Worm (Caenorhabditis elegans) whole organism, mixed stage, embryonic: ENCODE measurements around the gene ssna-1.

Source experiments
- ces-1 ChIP-seq: fragments of 150-350 bp; optimal IDR thresholded peaks from 2 replicates; lab custom pipeline; 2014; ENCODE audit warnings: missing biosample characterization, missing genetic modification reagents, missing genetic modification characterization
- elt-1 ChIP-seq: sonication (generic microtip); optimal IDR thresholded peaks from 2 replicates; lab custom pipeline; 2017; ENCODE audit warnings: missing genetic modification characterization, mild to moderate bottlenecking, missing compliant biosample characterization, antibody characterized with exemption, moderate library complexity, borderline replicate concordance; ENCODE audit not compliant: insufficient read depth
- ham-2 ChIP-seq: fragments of 200-800 bp; sonication (Bioruptor generic); optimal IDR thresholded peaks from 2 replicates; lab custom pipeline; 2018; ENCODE audit warnings: mild to moderate bottlenecking, missing genetic modification characterization, missing compliant biosample characterization
- mab-5 ChIP-seq: fragments of 150-350 bp; optimal IDR thresholded peaks from 2 replicates; lab custom pipeline; 2014; ENCODE audit warnings: missing biosample characterization, missing genetic modification characterization
- nhr-237 ChIP-seq: fragments of 150-350 bp; optimal IDR thresholded peaks from 2 replicates; lab custom pipeline; 2014; ENCODE audit warnings: missing biosample characterization, missing genetic modification characterization
- nhr-28 ChIP-seq: fragments of 150-350 bp; optimal IDR thresholded peaks from 2 replicates; lab custom pipeline; 2014; ENCODE audit warnings: missing biosample characterization, missing genetic modification characterization
- pha-4 ChIP-seq: fragments of 150-350 bp; optimal IDR thresholded peaks from 2 replicates; lab custom pipeline; 2018; ENCODE audit warnings: missing biosample characterization, missing genetic modification reagents, missing genetic modification characterization
- sem-2 ChIP-seq: fragments of 200-800 bp; sonication (Bioruptor generic); optimal IDR thresholded peaks from 2 replicates; lab custom pipeline; 2018; ENCODE audit warnings: mild to moderate bottlenecking, missing genetic modification characterization, missing compliant biosample characterization
- snpc-4 ChIP-seq: fragments of 150-350 bp; optimal IDR thresholded peaks from 2 replicates; lab custom pipeline; 2014; ENCODE audit warnings: missing biosample characterization, missing genetic modification characterization
- unc-120 ChIP-seq: sonication (generic microtip); optimal IDR thresholded peaks from 2 replicates; lab custom pipeline; 2017; ENCODE audit warnings: missing genetic modification characterization, missing compliant biosample characterization; ENCODE audit not compliant: poor library complexity, severe bottlenecking
- unc-39 ChIP-seq: fragments of 150-350 bp; optimal IDR thresholded peaks from 2 replicates; lab custom pipeline; 2014; ENCODE audit warnings: missing biosample characterization, missing genetic modification characterization
- unc-62 ChIP-seq: fragments of 150-350 bp; optimal IDR thresholded peaks from 2 replicates; lab custom pipeline; 2014; ENCODE audit warnings: missing biosample characterization, missing genetic modification reagents, missing genetic modification characterization
- ztf-11 ChIP-seq: fragments of 150-350 bp; optimal IDR thresholded peaks from 2 replicates; lab custom pipeline; 2014; ENCODE audit warnings: missing biosample characterization, missing genetic modification characterization

DNA sequence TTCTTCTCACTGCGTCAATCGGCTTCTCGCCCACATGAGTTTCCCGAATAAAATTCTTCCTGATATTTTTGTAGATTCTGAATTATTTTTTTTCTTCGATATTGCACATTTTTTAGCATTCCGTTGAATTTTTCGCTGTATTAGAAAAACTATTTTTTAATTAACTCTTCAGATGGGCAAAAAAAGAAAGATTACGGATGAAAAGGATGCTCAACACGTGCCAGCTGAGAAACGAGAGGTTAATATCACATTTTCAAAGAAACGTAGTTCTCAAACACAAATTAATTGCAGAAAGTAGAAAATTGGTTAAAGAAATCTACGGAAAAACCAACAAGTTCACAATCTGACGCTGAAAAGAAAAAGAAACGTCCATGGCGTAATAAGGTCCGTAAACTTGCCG is 8.5 kb downstream of the ssna-1 start, which contains the start of gene rrp-8:
- TF ChIP-seq mab-5 (no peak), nhr-237 (no peak), nhr-28 (tag; lab: Kevin White, UChicago) (no peak), unc-62 (GFP tag; lab: Kevin White, UChicago) (no peak), pha-4 (no peak), ham-2 (GFP tag; lab: Kevin White, UChicago) (no peak), unc-39 (tag; lab: Kevin White, UChicago) (no peak), unc-120 (tag; lab: Kevin White, UChicago) (no peak), ces-1 (no peak), sem-2 (GFP tag; lab: Kevin White, UChicago) (no peak), snpc-4 (tag; lab: Kevin White, UChicago) (no peak), ztf-11 (no peak), elt-1 (no peak)
